Fruit fly (Drosophila melanogaster) whole organism, embryonic: Measurements from ENCODE around the gene CG32079.

Experiments
- Atf-2 ChIP-seq: fragments of 200-800 bp; sonication (Bioruptor generic); optimal IDR thresholded peaks from 2 replicates; lab custom pipeline; 2016; ENCODE audit warnings: missing biosample characterization, missing genetic modification characterization
- B-H2 ChIP-seq: fragments of 200-800 bp; sonication (Bioruptor generic); optimal IDR thresholded peaks from 2 replicates; lab custom pipeline; 2018; ENCODE audit warnings: missing biosample characterization, mild to moderate bottlenecking, missing genetic modification characterization
- CG1024 ChIP-seq: fragments of 200-800 bp; sonication (Bioruptor generic); IDR thresholded peaks from 2 replicates; pipeline ENCODE4 v1.3.6; 2022; ENCODE audit warnings: missing biosample characterization, missing genetic modification characterization
- CG10321 ChIP-seq: fragments of 200-800 bp; sonication (Bioruptor generic); IDR thresholded peaks from 2 replicates; pipeline ENCODE4 v1.3.6; 2022; ENCODE audit warnings: missing biosample characterization, missing genetic modification characterization
- CG10366 ChIP-seq: fragments of 200-800 bp; sonication (Bioruptor generic); IDR thresholded peaks from 2 replicates; pipeline ENCODE4 v1.3.6; 2022; ENCODE audit warnings: missing biosample characterization, missing genetic modification characterization
- CG10979 ChIP-seq: fragments of 200-800 bp; sonication (Bioruptor generic); optimal IDR thresholded peaks from 2 replicates; lab custom pipeline; 2018; ENCODE audit warnings: missing biosample characterization, mild to moderate bottlenecking, missing genetic modification characterization, moderate library complexity
- CG11398 ChIP-seq: fragments of 200-800 bp; sonication (Bioruptor generic); optimal IDR thresholded peaks from 2 replicates; lab custom pipeline; 2016; ENCODE audit warnings: missing biosample characterization, missing genetic modification characterization
- CG14710 ChIP-seq: fragments of 200-800 bp; sonication (Bioruptor generic); optimal IDR thresholded peaks from 3 replicates; lab custom pipeline; 2019; ENCODE audit warnings: missing biosample characterization, mild to moderate bottlenecking, missing genetic modification characterization, moderate library complexity
- CG17328 ChIP-seq: fragments of 200-800 bp; sonication (Bioruptor generic); IDR thresholded peaks from 2 replicates; pipeline ENCODE4 v1.3.6; 2022; ENCODE audit warnings: missing biosample characterization, missing genetic modification characterization
- CG18764 ChIP-seq: fragments of 200-800 bp; sonication (Bioruptor generic); optimal IDR thresholded peaks from 3 replicates; lab custom pipeline; 2016; ENCODE audit warnings: missing biosample characterization, missing genetic modification characterization
- CG2116 ChIP-seq: fragments of 200-800 bp; sonication (Bioruptor generic); optimal IDR thresholded peaks from 3 replicates; lab custom pipeline; 2018; ENCODE audit warnings: missing biosample characterization, mild to moderate bottlenecking, missing genetic modification characterization
- CG2202 ChIP-seq: fragments of 200-800 bp; sonication (Bioruptor generic); optimal IDR thresholded peaks from 2 replicates; lab custom pipeline; 2018; ENCODE audit warnings: missing biosample characterization, mild to moderate bottlenecking, missing genetic modification characterization
- CG2678 ChIP-seq: fragments of 200-800 bp; sonication (Bioruptor generic); optimal IDR thresholded peaks from 3 replicates; lab custom pipeline; 2019; ENCODE audit warnings: missing biosample characterization, mild to moderate bottlenecking, missing genetic modification characterization, moderate library complexity
- CG33557 ChIP-seq: fragments of 200-800 bp; sonication (Bioruptor generic); optimal IDR thresholded peaks from 2 replicates; lab custom pipeline; 2019; ENCODE audit warnings: missing biosample characterization, mild to moderate bottlenecking, missing genetic modification characterization, moderate library complexity
- CG3726 ChIP-seq: fragments of 200-800 bp; sonication (Bioruptor generic); IDR thresholded peaks from 3 replicates; pipeline ENCODE4, ENCODE4 v1.3.6; 2022; ENCODE audit warnings: missing biosample characterization, missing genetic modification characterization
- CG3847 ChIP-seq: fragments of 200-800 bp; sonication (Bioruptor generic); IDR thresholded peaks from 2 replicates; pipeline ENCODE4 v1.3.6; 2022; ENCODE audit warnings: missing biosample characterization, missing genetic modification characterization
- CG4282 ChIP-seq: fragments of 200-800 bp; sonication (Bioruptor generic); optimal IDR thresholded peaks from 2 replicates; lab custom pipeline; 2016; ENCODE audit warnings: missing biosample characterization, missing genetic modification characterization
- CG4404 ChIP-seq: fragments of 200-800 bp; sonication (Bioruptor generic); IDR thresholded peaks from 2 replicates; pipeline ENCODE4 v1.3.6; 2022; ENCODE audit warnings: missing biosample characterization, missing genetic modification characterization
- CG4854 ChIP-seq: fragments of 200-800 bp; sonication (Bioruptor generic); optimal IDR thresholded peaks from 2 replicates; lab custom pipeline; 2016; ENCODE audit warnings: missing biosample characterization, missing genetic modification characterization, inconsistent platforms
- CG6272 ChIP-seq: fragments of 200-800 bp; sonication (Bioruptor generic); IDR thresholded peaks from 2 replicates; pipeline ENCODE4 v1.3.6; 2022; ENCODE audit warnings: missing biosample characterization, missing genetic modification characterization
- CG7372 ChIP-seq: fragments of 200-800 bp; sonication (Bioruptor generic); IDR thresholded peaks from 2 replicates; pipeline ENCODE4 v1.3.6; 2022; ENCODE audit warnings: missing biosample characterization, missing genetic modification characterization
- CG7745 ChIP-seq: fragments of 200-800 bp; sonication (Bioruptor generic); optimal IDR thresholded peaks from 2 replicates; lab custom pipeline; 2018; ENCODE audit warnings: missing biosample characterization, mild to moderate bottlenecking, missing genetic modification characterization, moderate library complexity
- CG9797 ChIP-seq: fragments of 200-800 bp; sonication (Bioruptor generic); optimal IDR thresholded peaks from 3 replicates; lab custom pipeline; 2018; ENCODE audit warnings: missing biosample characterization, mild to moderate bottlenecking, missing genetic modification characterization
- CG9817 ChIP-seq: fragments of 200-800 bp; sonication (Bioruptor generic); optimal IDR thresholded peaks from 2 replicates; lab custom pipeline; 2018; ENCODE audit warnings: missing biosample characterization, mild to moderate bottlenecking, missing genetic modification characterization, moderate library complexity
- CG9932 ChIP-seq: fragments of 200-800 bp; sonication (Bioruptor generic); IDR thresholded peaks from 2 replicates; pipeline ENCODE4 v1.3.6; 2022; ENCODE audit warnings: missing biosample characterization, missing genetic modification characterization
- CHES-1-like ChIP-seq: fragments of 200-800 bp; sonication (Bioruptor generic); optimal IDR thresholded peaks from 2 replicates; lab custom pipeline; 2016; ENCODE audit warnings: missing biosample characterization, missing genetic modification characterization
- HmgD ChIP-seq: fragments of 200-800 bp; sonication (Bioruptor generic); optimal IDR thresholded peaks from 3 replicates; lab custom pipeline; 2016; ENCODE audit warnings: missing biosample characterization, missing genetic modification characterization
- HmgZ ChIP-seq: fragments of 200-800 bp; sonication (Bioruptor generic); optimal IDR thresholded peaks from 2 replicates; lab custom pipeline; 2018; ENCODE audit warnings: missing biosample characterization, mild to moderate bottlenecking, missing genetic modification characterization
- Hr3 ChIP-seq: fragments of 200-800 bp; sonication (Bioruptor generic); optimal IDR thresholded peaks from 3 replicates; lab custom pipeline; 2016; ENCODE audit warnings: missing biosample characterization, missing genetic modification characterization
- Med ChIP-seq: fragments of 200-800 bp; sonication (Bioruptor generic); peaks from one replicate; lab custom pipeline; 2016; ENCODE audit warnings: missing biosample characterization, missing genetic modification characterization, mild to moderate bottlenecking, inconsistent platforms, moderate library complexity
- Six4 ChIP-seq: fragments of 200-800 bp; sonication (Bioruptor generic); optimal IDR thresholded peaks from 2 replicates; lab custom pipeline; 2016; ENCODE audit warnings: missing biosample characterization, missing genetic modification characterization
- Sry-δ ChIP-seq: fragments of 200-800 bp; sonication (Bioruptor generic); optimal IDR thresholded peaks from 2 replicates; lab custom pipeline; 2016; ENCODE audit warnings: missing biosample characterization, missing genetic modification characterization
- Xrp1 ChIP-seq: fragments of 200-800 bp; sonication (Bioruptor generic); IDR thresholded peaks from 2 replicates; pipeline ENCODE4 v1.3.6; 2022; ENCODE audit warnings: missing biosample characterization, missing genetic modification characterization
- al ChIP-seq: fragments of 200-800 bp; sonication (Bioruptor generic); IDR thresholded peaks from 2 replicates; pipeline ENCODE4 v1.3.6; 2022; ENCODE audit warnings: missing biosample characterization, missing genetic modification characterization
- ash1 ChIP-seq: fragments of 200-800 bp; sonication (Bioruptor generic); optimal IDR thresholded peaks from 2 replicates; lab custom pipeline; 2018; ENCODE audit warnings: missing biosample characterization, mild to moderate bottlenecking, missing genetic modification characterization
- cwo ChIP-seq: fragments of 200-800 bp; sonication (Bioruptor generic); optimal IDR thresholded peaks from 3 replicates; lab custom pipeline; 2017; ENCODE audit warnings: missing biosample characterization, missing genetic modification characterization, mild to moderate bottlenecking, moderate library complexity, missing genetic modification reagents
- fd64A ChIP-seq: fragments of 200-800 bp; sonication (Bioruptor generic); optimal IDR thresholded peaks from 3 replicates; lab custom pipeline; 2018; ENCODE audit warnings: missing biosample characterization, mild to moderate bottlenecking, missing genetic modification characterization
- grau ChIP-seq: fragments of 200-800 bp; optimal IDR thresholded peaks from 3 replicates; lab custom pipeline; 2019; ENCODE audit warnings: missing biosample characterization, mild to moderate bottlenecking, missing genetic modification characterization, moderate library complexity
- hbn ChIP-seq: fragments of 200-800 bp; sonication (Bioruptor generic); IDR thresholded peaks from 2 replicates; pipeline ENCODE4 v1.3.6; 2022; ENCODE audit warnings: missing biosample characterization, missing genetic modification characterization; ENCODE audit not compliant: partially characterized antibody
- jigr1 ChIP-seq: fragments of 200-800 bp; sonication (Bioruptor generic); IDR thresholded peaks from 3 replicates; pipeline ENCODE4 v1.3.6; 2022; ENCODE audit warnings: missing biosample characterization, missing genetic modification characterization
- lilli ChIP-seq: fragments of 200-800 bp; sonication (Bioruptor generic); optimal IDR thresholded peaks from 3 replicates; lab custom pipeline; 2016; ENCODE audit warnings: missing biosample characterization, missing genetic modification characterization
- lov ChIP-seq, 2 experiments: fragments of 200-800 bp in 1 of 2; fragments of >200 bp in 1 of 2; sonication (Bioruptor generic) in 1 of 2; IDR thresholded peaks in 1 of 2; optimal IDR thresholded peaks in 1 of 2; 2 replicates in 1 of 2; 3 replicates in 1 of 2; pipeline versions ENCODE4 v1.3.6 to Lab custom; 2017 to 2022; ENCODE audit warnings: missing biosample characterization in 1 of 2, missing genetic modification characterization in 1 of 2
- mam ChIP-seq: fragments of 200-800 bp; sonication (Bioruptor generic); optimal IDR thresholded peaks from 3 replicates; lab custom pipeline; 2016; ENCODE audit warnings: missing biosample characterization, missing genetic modification characterization
- pita ChIP-seq: fragments of 200-800 bp; sonication (Bioruptor generic); optimal IDR thresholded peaks from 2 replicates; lab custom pipeline; 2017; ENCODE audit warnings: missing biosample characterization, mild to moderate bottlenecking, missing genetic modification characterization
- rib ChIP-seq: fragments of 200-800 bp; sonication (Bioruptor generic); IDR thresholded peaks from 2 replicates; pipeline ENCODE4 v1.3.6; 2022; ENCODE audit warnings: missing biosample characterization, missing genetic modification characterization
- sqz ChIP-seq: fragments of 200-800 bp; sonication (Bioruptor generic); optimal IDR thresholded peaks from 3 replicates; lab custom pipeline; 2018; ENCODE audit warnings: missing biosample characterization, mild to moderate bottlenecking, missing genetic modification characterization
- tin ChIP-seq: fragments of 200-800 bp; sonication (Bioruptor generic); optimal IDR thresholded peaks from 3 replicates; lab custom pipeline; 2016; ENCODE audit warnings: missing biosample characterization, missing genetic modification characterization
- tll ChIP-seq, 2 experiments: fragments of 200-800 bp in 1 of 2; fragments of >200 bp in 1 of 2; sonication (Bioruptor generic) in 1 of 2; optimal IDR thresholded peaks; 2 replicates each; lab custom pipeline; 2017 to 2019; ENCODE audit warnings: missing biosample characterization in 2 of 2, missing genetic modification characterization in 2 of 2, mild to moderate bottlenecking in 1 of 2, moderate library complexity in 1 of 2
- wdn ChIP-seq: fragments of 200-800 bp; sonication (Bioruptor generic); IDR thresholded peaks from 2 replicates; pipeline ENCODE4 v1.3.6; 2022; ENCODE audit warnings: missing biosample characterization, missing genetic modification characterization

CG32079 gene

DNA sequence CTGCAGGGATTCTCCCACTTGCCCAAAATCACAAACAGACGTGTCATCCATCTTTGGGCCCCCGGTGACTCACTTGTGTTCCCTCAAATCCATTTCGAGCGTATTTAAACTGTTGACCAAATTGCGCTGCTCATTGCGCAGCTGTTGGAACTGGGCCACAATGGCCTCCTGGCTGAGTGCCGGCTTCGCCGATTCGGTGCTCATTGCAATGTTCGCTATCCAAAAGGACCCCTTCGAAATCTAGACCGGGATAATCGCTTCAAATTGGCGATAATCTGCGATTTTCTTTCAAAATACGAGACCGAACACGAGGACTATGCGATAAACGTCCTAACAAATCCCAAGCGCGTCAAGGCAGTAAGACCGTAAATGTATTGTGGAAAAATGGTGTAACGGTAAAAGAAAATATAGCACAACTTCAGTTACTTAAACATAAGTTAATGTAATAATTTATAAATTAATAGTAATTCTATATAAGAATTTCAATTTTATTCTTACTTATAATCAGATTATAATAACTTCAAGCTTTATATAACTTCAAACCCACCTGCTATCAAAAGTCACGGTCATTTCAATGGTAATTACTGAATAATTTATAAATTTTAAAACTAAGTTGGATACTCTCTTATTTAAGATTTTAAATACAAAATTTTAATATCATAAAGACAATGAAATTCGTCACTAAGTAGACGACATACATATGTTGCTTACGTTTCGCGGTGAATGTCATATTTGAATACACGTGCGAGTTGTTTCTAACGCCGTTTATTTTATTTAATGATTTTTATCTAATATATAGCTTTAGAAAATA is 48.9 kb downstream of the CG32079 start, which contains the start of the genes Pfdn2 and Noc1 (continued):
- TF ChIP-seq al (GFP tag; lab: Robert Waterston, UW): peak; percentile 60; the same call in 1 of the 2 replicates
- TF ChIP-seq CG1024 (GFP tag; lab: Robert Waterston, UW): no peak
- no peak for TF ChIP-seq tll (GFP tag; optimal IDR thresholded peaks at IDR 0.05; lab: Kevin White, UChicago)
- no peak for TF ChIP-seq CG4854 (GFP tag; lab: Kevin White, UChicago)
- TF ChIP-seq CG2202 (tag; lab: Kevin White, UChicago): no peak
- peak; percentile 18 for TF ChIP-seq CG2116 (GFP tag; lab: Kevin White, UChicago)
- TF ChIP-seq CG3726 (GFP tag; lab: Robert Waterston, UW): no peak
- peak; percentile 23 for TF ChIP-seq tin (GFP tag; lab: Kevin White, UChicago)
- peak; percentile 47 for TF ChIP-seq Six4 (GFP tag; lab: Kevin White, UChicago)
- TF ChIP-seq CG9817 (tag; lab: Kevin White, UChicago): peak; percentile 56
- peak; percentile 76 for TF ChIP-seq Med (GFP tag; lab: Kevin White, UChicago)
- 0 out of 2 replicates have a peak, but pooled peaks have one; percentile 29 for TF ChIP-seq CG4404 (GFP tag; lab: Robert Waterston, UW)
- no peak for TF ChIP-seq sqz (GFP tag; lab: Kevin White, UChicago)
- peak; percentile 39; the same call in 1 of the 2 replicates for TF ChIP-seq wdn
- peak; percentile 49 for TF ChIP-seq CG9797 (GFP tag; lab: Kevin White, UChicago)
- TF ChIP-seq Atf-2 (GFP tag; lab: Kevin White, UChicago): no peak
- TF ChIP-seq CHES-1-like (GFP tag; lab: Kevin White, UChicago): no peak
- 0 out of 2 replicates have a peak, but pooled peaks have one; percentile 30 for TF ChIP-seq hbn (GFP tag; lab: Robert Waterston, UW)
- peak; percentile 52 for TF ChIP-seq CG17328 (GFP tag; lab: Robert Waterston, UW)
- no peak for TF ChIP-seq CG18764 (GFP tag; lab: Kevin White, UChicago)
- peak; percentile 82 for TF ChIP-seq cwo (GFP tag; lab: Kevin White, UChicago)
- no peak for TF ChIP-seq CG7372
- no peak for TF ChIP-seq pita (GFP tag; lab: Kevin White, UChicago)
- TF ChIP-seq CG2678 (tag; lab: Kevin White, UChicago): no peak
- TF ChIP-seq lov (optimal IDR thresholded peaks at IDR 0.05; lab: Kevin White, UChicago): no peak
- no peak for TF ChIP-seq lov (GFP tag; IDR thresholded peaks at IDR 0.05; lab: Robert Waterston, UW)
- no peak for TF ChIP-seq CG4282 (GFP tag; lab: Kevin White, UChicago)
- peak; percentile 36 for TF ChIP-seq HmgZ
- no peak for TF ChIP-seq Sry-δ
- TF ChIP-seq CG33557: peak; percentile 30
- peak; percentile 50; the same call in 1 of the 2 replicates for TF ChIP-seq CG10366 (GFP tag; lab: Robert Waterston, UW)
- TF ChIP-seq Hr3 (GFP tag; lab: Kevin White, UChicago): peak; percentile 83
- no peak for TF ChIP-seq CG11398
- peak; percentile 71 for TF ChIP-seq grau (tag; lab: Kevin White, UChicago)
- TF ChIP-seq rib (GFP tag; lab: Robert Waterston, UW): no peak
- 0 out of 3 replicates have a peak, but pooled peaks have one; percentile 27 for TF ChIP-seq jigr1
- peak; percentile 73 for TF ChIP-seq CG14710 (tag; lab: Kevin White, UChicago)
- peak; percentile 33 for TF ChIP-seq CG10979 (tag; lab: Kevin White, UChicago)
- TF ChIP-seq CG9932 (GFP tag; lab: Robert Waterston, UW): peak; percentile 73
- no peak for TF ChIP-seq ash1 (GFP tag; lab: Kevin White, UChicago)
- TF ChIP-seq mam (GFP tag; lab: Kevin White, UChicago): peak; percentile 43
- no peak for TF ChIP-seq HmgD (GFP tag; lab: Kevin White, UChicago)
- no peak for TF ChIP-seq CG10321
- TF ChIP-seq Xrp1 (GFP tag; lab: Robert Waterston, UW): peak; percentile 48; the same call in 1 of the 2 replicates
- no peak for TF ChIP-seq fd64A (GFP tag; lab: Kevin White, UChicago)
- peak; percentile 29 for TF ChIP-seq B-H2 (GFP tag; lab: Kevin White, UChicago)
- TF ChIP-seq CG7745 (tag; lab: Kevin White, UChicago): no peak
- TF ChIP-seq lilli (GFP tag; lab: Kevin White, UChicago): peak; percentile 45
- no peak for TF ChIP-seq CG6272 (GFP tag; lab: Robert Waterston, UW)
- 0 out of 2 replicates have a peak, but pooled peaks have one; percentile 26 for TF ChIP-seq CG3847
